Fruit fly (Drosophila melanogaster): ENCODE results near the gene Abp1.

Abp1 gene

dm6 chr3L:13476566-13477452 lies 9.3 kb downstream of the Abp1 start (continued):
- TF ChIP-seq Doc3 (GFP tag; IDR thresholded peaks at IDR 0.05; ENCODE audit: partially characterized antibody) (peak; percentile 66; the same call in 2 of the 3 replicates), CG42726 (GFP tag; IDR thresholded peaks at IDR 0.05; ENCODE audit: partially characterized antibody) (no peak), fu2 (GFP tag; optimal IDR thresholded peaks at IDR 0.05) (peak; percentile 61), CG11093 (GFP tag; IDR thresholded peaks at IDR 0.05) (peak; percentile 62; the same call in 2 of the 3 replicates), CG6689 (GFP tag; IDR thresholded peaks at IDR 0.05) (peak; percentile 87), CG2116 (GFP tag; optimal IDR thresholded peaks at IDR 0.05) (peak; percentile 55), disco-r (GFP tag; optimal IDR thresholded peaks at IDR 0.05) (peak; percentile 47), CG4424 (GFP tag; optimal IDR thresholded peaks at IDR 0.05) (peak; percentile 91), YL-1 (GFP tag; optimal IDR thresholded peaks at IDR 0.05) (peak; percentile 62), exex (tag; optimal IDR thresholded peaks at IDR 0.05) (peak; percentile 16), CG5245 (GFP tag; optimal IDR thresholded peaks at IDR 0.05) (peak; percentile 78), Taf1 (GFP tag; IDR thresholded peaks at IDR 0.05) (peak; percentile 64), CG4404 (GFP tag; IDR thresholded peaks at IDR 0.05) (peak; percentile 79), shn (GFP tag; optimal IDR thresholded peaks at IDR 0.05) (no peak), CG11723 (GFP tag; optimal IDR thresholded peaks at IDR 0.05) (peak; percentile 91), tx (GFP tag; optimal IDR thresholded peaks at IDR 0.05) (peak; percentile 48), CG9727 (GFP tag; optimal IDR thresholded peaks at IDR 0.05) (peak; percentile 92), CG1602 (GFP tag; optimal IDR thresholded peaks at IDR 0.05) (peak; percentile 83), Myb (GFP tag; optimal IDR thresholded peaks at IDR 0.05) (peak; percentile 30), CG12219 (GFP tag; optimal IDR thresholded peaks at IDR 0.05) (peak; percentile 80), CG1233 (GFP tag; optimal IDR thresholded peaks at IDR 0.05) (peak; percentile 84), CG18476 (GFP tag; optimal IDR thresholded peaks at IDR 0.05) (peak; percentile 80), toy (GFP tag; IDR thresholded peaks at IDR 0.05) (peak; percentile 57; the same call in 1 of the 2 replicates), CG2889 (GFP tag; IDR thresholded peaks at IDR 0.05) (peak; percentile 80), fd96Cb (tag; optimal IDR thresholded peaks at IDR 0.05) (peak; percentile 93), dan (GFP tag; IDR thresholded peaks at IDR 0.05) (no peak), NC2α (GFP tag; optimal IDR thresholded peaks at IDR 0.05) (no peak), Scr (GFP tag; IDR thresholded peaks at IDR 0.05; ENCODE audit: partially characterized antibody) (no peak), Nf-YC (tag; optimal IDR thresholded peaks at IDR 0.05) (peak; percentile 74), Usf (GFP tag; optimal IDR thresholded peaks at IDR 0.05) (peak; percentile 90), E2f1 (GFP tag; IDR thresholded peaks at IDR 0.05) (peak; percentile 81), CG8924 (tag; optimal IDR thresholded peaks at IDR 0.05) (peak; percentile 94), Bdp1 (GFP tag; optimal IDR thresholded peaks at IDR 0.05) (peak; percentile 13), CG8944 (GFP tag; optimal IDR thresholded peaks at IDR 0.05) (peak; percentile 59), CG17361 (GFP tag; IDR thresholded peaks at IDR 0.05) (peak; percentile 95), tup (GFP tag; optimal IDR thresholded peaks at IDR 0.05) (peak; percentile 63), Mad (GFP tag; optimal IDR thresholded peaks at IDR 0.05) (peak; percentile 66), CG32532 (GFP tag; IDR thresholded peaks at IDR 0.05) (peak; percentile 86), CG6175 (GFP tag; IDR thresholded peaks at IDR 0.05) (peak; percentile 47; the same call in 1 of the 3 replicates), repo (GFP tag; optimal IDR thresholded peaks at IDR 0.05) (peak; percentile 68), ac (GFP tag; optimal IDR thresholded peaks at IDR 0.05) (no peak), Dek (tag; optimal IDR thresholded peaks at IDR 0.05) (peak; percentile 89), CTCF (GFP tag; optimal IDR thresholded peaks at IDR 0.05) (peak; percentile 64), pho (GFP tag; optimal IDR thresholded peaks at IDR 0.05) (peak; percentile 71), psq (GFP tag; optimal IDR thresholded peaks at IDR 0.05) (peak; percentile 62), CG12104 (GFP tag; optimal IDR thresholded peaks at IDR 0.05) (peak; percentile 86), Atf-2 (GFP tag; optimal IDR thresholded peaks at IDR 0.05) (peak; percentile 32), CG11398 (GFP tag; optimal IDR thresholded peaks at IDR 0.05) (peak; percentile 35), gsb (GFP tag; IDR thresholded peaks at IDR 0.05) (peak; percentile 74), Lim3 (GFP tag; IDR thresholded peaks at IDR 0.05) (no peak)

Measured in whole organism, embryonic.